Fruit fly (Drosophila melanogaster) S2 (cell line): ENCODE measurements around the gene TTLL1A.
A peak's percentile ranks its signal among the peaks of the same experiment; 100 is the strongest.

Experiments used
- CG8478 ChIP-seq: fragments of >200 bp; optimal IDR thresholded peaks from 2 replicates; lab custom pipeline; 2018
- CTCF ChIP-seq, 2 experiments: fragments of >200 bp; optimal IDR thresholded peaks; 2 replicates each; lab custom pipeline; 2018

- peak; percentile 93 to 94 for TF ChIP-seq CTCF (optimal IDR thresholded peaks at IDR 0.05; lab: Kevin White, UChicago)
- no peak for TF ChIP-seq CG8478 (lab: Kevin White, UChicago)
These were observed 26.7 kb downstream of the TTLL1A start for dm6 chrX:17175558-17176189.
